Worm (Caenorhabditis elegans): ENCODE results near the gene C15H11.10.

- TF ChIP-seq tab-1 (GFP tag; IDR thresholded peaks at IDR 0.05) = no peak
- TF ChIP-seq med-1 (GFP tag; optimal IDR thresholded peaks at IDR 0.05; ENCODE audit: insufficient read depth) = no peak
- TF ChIP-seq cog-1 (tag; optimal IDR thresholded peaks at IDR 0.05) = no peak
Observed at ce11 chrV:14369412-14369811, 22.5 kb upstream of the C15H11.10 start.

All from whole organism, midembryonic.